Worm (Caenorhabditis elegans) whole organism, L1 larva: ENCODE data around the gene D1054.18.

ENCODE experiments used
- efl-1 ChIP-seq, 4 experiments: fragments of 150-350 bp; optimal IDR thresholded peaks in 3 of 4; peaks in 1 of 4; 1 replicate in 1 of 4; 2 replicates in 3 of 4; lab custom pipeline; 2014; ENCODE audit warnings: missing biosample characterization in 2 of 4, missing genetic modification characterization in 2 of 4, missing genetic modification reagents in 2 of 4
- rnt-1 ChIP-seq: sonication (generic microtip); optimal IDR thresholded peaks from 2 replicates; lab custom pipeline; 2016; ENCODE audit warnings: mild to moderate bottlenecking, missing genetic modification characterization, moderate library complexity, missing compliant biosample characterization

DNA sequence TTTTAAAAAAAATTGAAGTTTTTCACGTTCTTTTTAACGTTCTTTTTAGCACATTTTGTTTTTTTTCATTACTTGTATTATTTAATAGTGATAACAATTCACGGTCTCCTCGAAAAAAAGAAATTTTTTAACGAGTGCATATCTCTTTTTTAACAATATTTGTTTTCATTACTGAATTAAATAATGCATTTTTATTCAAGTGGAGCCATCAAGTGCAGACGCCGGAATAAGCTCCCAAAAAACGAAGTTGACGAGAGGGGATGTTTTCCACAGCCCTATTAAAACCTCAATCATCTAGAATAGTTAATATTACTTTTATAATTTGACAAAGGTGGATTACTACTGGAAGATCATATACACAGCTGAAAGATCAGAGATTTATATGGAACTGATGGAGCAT is 44.3 kb downstream of the D1054.18 start, which contains the start of gene irld-6:
- TF ChIP-seq rnt-1 (tag; lab: Kevin White, UChicago): no peak
- no peak for TF ChIP-seq efl-1 (optimal IDR thresholded peaks at IDR 0.05; lab: Kevin White, UChicago)
- no peak for TF ChIP-seq efl-1 (GFP tag; optimal IDR thresholded peaks at IDR 0.05 in 1 of 2; lab: Kevin White, UChicago)
